Worm (Caenorhabditis elegans) whole organism, late embryonic: Measurements from ENCODE around the gene spp-13.

ENCODE experiments used
- C08G9.2 ChIP-seq: sonication (generic microtip); optimal IDR thresholded peaks from 2 replicates; lab custom pipeline; 2016; ENCODE audit warnings: mild to moderate bottlenecking, missing genetic modification characterization, moderate library complexity, missing compliant biosample characterization
- C38D4.7 ChIP-seq: fragments of 200-800 bp; sonication (Bioruptor generic); optimal IDR thresholded peaks from 2 replicates; lab custom pipeline; 2018; ENCODE audit warnings: mild to moderate bottlenecking, missing genetic modification characterization, moderate library complexity, missing compliant biosample characterization
- F13H6.1 ChIP-seq: sonication (generic microtip); optimal IDR thresholded peaks from 2 replicates; lab custom pipeline; 2016; ENCODE audit warnings: missing genetic modification characterization, missing compliant biosample characterization
- K09A11.1 ChIP-seq: sonication (generic microtip); optimal IDR thresholded peaks from 2 replicates; lab custom pipeline; 2017; ENCODE audit warnings: antibody characterized with exemption, mild to moderate bottlenecking, missing genetic modification characterization, missing compliant biosample characterization; ENCODE audit not compliant: insufficient read depth
- T23F11.4 ChIP-seq: fragments of 200-800 bp; sonication (Bioruptor generic); optimal IDR thresholded peaks from 2 replicates; lab custom pipeline; 2018; ENCODE audit warnings: mild to moderate bottlenecking, missing genetic modification characterization, missing compliant biosample characterization
- ahr-1 ChIP-seq: sonication (generic microtip); optimal IDR thresholded peaks from 2 replicates; lab custom pipeline; 2016; ENCODE audit warnings: missing genetic modification characterization, missing compliant biosample characterization
- ama-1 ChIP-seq: fragments of 150-350 bp; optimal IDR thresholded peaks from 2 replicates; lab custom pipeline; 2014
- ceh-14 ChIP-seq: sonication (generic microtip); optimal IDR thresholded peaks from 2 replicates; lab custom pipeline; 2016; ENCODE audit warnings: missing genotype, missing genetic modification characterization, missing compliant biosample characterization
- ceh-2 ChIP-seq: sonication (generic microtip); optimal IDR thresholded peaks from 2 replicates; lab custom pipeline; 2016; ENCODE audit warnings: missing genotype, missing genetic modification characterization, missing compliant biosample characterization
- ceh-30 ChIP-seq: fragments of 150-350 bp; optimal IDR thresholded peaks from 2 replicates; lab custom pipeline; 2014; ENCODE audit warnings: missing biosample characterization, missing genetic modification characterization
- ceh-31 ChIP-seq: sonication (generic microtip); optimal IDR thresholded peaks from 2 replicates; lab custom pipeline; 2016; ENCODE audit warnings: missing genetic modification characterization, missing compliant biosample characterization
- ceh-34 ChIP-seq: sonication (generic microtip); optimal IDR thresholded peaks from 2 replicates; lab custom pipeline; 2016; ENCODE audit warnings: mild to moderate bottlenecking, missing genetic modification characterization, missing compliant biosample characterization
- ceh-9 ChIP-seq: sonication (generic microtip); optimal IDR thresholded peaks from 2 replicates; lab custom pipeline; 2016; ENCODE audit warnings: mild to moderate bottlenecking, missing genetic modification characterization, inconsistent platforms, missing compliant biosample characterization
- che-1 ChIP-seq: sonication (generic microtip); optimal IDR thresholded peaks from 2 replicates; lab custom pipeline; 2016; ENCODE audit warnings: mild to moderate bottlenecking, missing genetic modification characterization, missing compliant biosample characterization
- dmd-4 ChIP-seq: sonication (generic microtip); optimal IDR thresholded peaks from 2 replicates; lab custom pipeline; 2016; ENCODE audit warnings: borderline replicate concordance, missing genetic modification characterization, missing compliant biosample characterization
- dve-1 ChIP-seq: sonication (generic microtip); optimal IDR thresholded peaks from 2 replicates; lab custom pipeline; 2017; ENCODE audit warnings: antibody characterized with exemption, mild to moderate bottlenecking, missing genetic modification characterization, missing compliant biosample characterization
- ets-4 ChIP-seq: sonication (generic microtip); optimal IDR thresholded peaks from 2 replicates; lab custom pipeline; 2016; ENCODE audit warnings: missing genetic modification characterization, missing compliant biosample characterization
- eyg-1 ChIP-seq: sonication (generic microtip); optimal IDR thresholded peaks from 2 replicates; lab custom pipeline; 2016; ENCODE audit warnings: missing genotype, missing genetic modification characterization, missing compliant biosample characterization
- fax-1 ChIP-seq: sonication (generic microtip); optimal IDR thresholded peaks from 2 replicates; lab custom pipeline; 2016; ENCODE audit warnings: missing genotype, missing genetic modification characterization, missing compliant biosample characterization
- fkh-10 ChIP-seq: fragments of 150-350 bp; optimal IDR thresholded peaks from 2 replicates; lab custom pipeline; 2014; ENCODE audit warnings: missing biosample characterization, missing genetic modification reagents, missing genetic modification characterization
- gmeb-2 ChIP-seq: sonication (generic microtip); optimal IDR thresholded peaks from 2 replicates; lab custom pipeline; 2016; ENCODE audit warnings: missing genetic modification characterization, inconsistent platforms, missing compliant biosample characterization
- hlh-13 ChIP-seq: fragments of 200-800 bp; sonication (Bioruptor generic); optimal IDR thresholded peaks from 2 replicates; lab custom pipeline; 2018; ENCODE audit warnings: mild to moderate bottlenecking, missing genetic modification characterization, missing compliant biosample characterization
- hlh-30 ChIP-seq: sonication (generic microtip); optimal IDR thresholded peaks from 2 replicates; lab custom pipeline; 2017; ENCODE audit warnings: antibody characterized with exemption, missing genetic modification characterization, missing compliant biosample characterization; ENCODE audit not compliant: insufficient read depth
- madf-2 ChIP-seq: sonication (generic microtip); optimal IDR thresholded peaks from 2 replicates; lab custom pipeline; 2017; ENCODE audit warnings: missing genetic modification characterization, missing compliant biosample characterization
- mec-3 ChIP-seq: sonication (generic microtip); optimal IDR thresholded peaks from 2 replicates; lab custom pipeline; 2016; ENCODE audit warnings: borderline replicate concordance, missing genetic modification characterization, missing compliant biosample characterization
- nhr-232 ChIP-seq: sonication (generic microtip); optimal IDR thresholded peaks from 2 replicates; lab custom pipeline; 2016; ENCODE audit warnings: missing genetic modification characterization, missing compliant biosample characterization
- npax-4 ChIP-seq: sonication (generic microtip); optimal IDR thresholded peaks from 2 replicates; lab custom pipeline; 2016; ENCODE audit warnings: missing genetic modification characterization, missing compliant biosample characterization
- pat-9 ChIP-seq: fragments of 200-800 bp; sonication (Bioruptor generic); optimal IDR thresholded peaks from 2 replicates; lab custom pipeline; 2018; ENCODE audit warnings: mild to moderate bottlenecking, missing genetic modification characterization, moderate library complexity, missing compliant biosample characterization
- pax-1 ChIP-seq: fragments of 150-350 bp; optimal IDR thresholded peaks from 2 replicates; lab custom pipeline; 2014; ENCODE audit warnings: missing biosample characterization, missing genetic modification characterization
- pha-2 ChIP-seq: sonication (generic microtip); optimal IDR thresholded peaks from 2 replicates; lab custom pipeline; 2017; ENCODE audit warnings: mild to moderate bottlenecking, missing genetic modification characterization, missing compliant biosample characterization
- pha-4 ChIP-seq: fragments of 150-350 bp; optimal IDR thresholded peaks from 2 replicates; lab custom pipeline; 2018; ENCODE audit warnings: missing biosample characterization, missing genetic modification reagents, missing genetic modification characterization
- pqm-1 ChIP-seq: sonication (generic microtip); optimal IDR thresholded peaks from 2 replicates; lab custom pipeline; 2016; ENCODE audit warnings: missing genetic modification characterization, missing compliant biosample characterization
- sdc-2 ChIP-seq: sonication (generic microtip); optimal IDR thresholded peaks from 2 replicates; lab custom pipeline; 2016; ENCODE audit warnings: missing genotype, missing genetic modification characterization, missing compliant biosample characterization
- tbx-7 ChIP-seq: sonication (generic microtip); optimal IDR thresholded peaks from 2 replicates; lab custom pipeline; 2016; ENCODE audit warnings: missing genotype, missing genetic modification characterization, missing compliant biosample characterization
- ttx-3 ChIP-seq: sonication (generic microtip); optimal IDR thresholded peaks from 2 replicates; lab custom pipeline; 2016; ENCODE audit warnings: missing genetic modification reagents, missing genetic modification characterization, missing compliant biosample characterization
- unc-3 ChIP-seq, 2 experiments: fragments of 200-800 bp in 1 of 2; sonication (Bioruptor generic) in 1 of 2; sonication (generic microtip) in 1 of 2; conservative IDR thresholded peaks in 1 of 2; optimal IDR thresholded peaks in 1 of 2; 2 replicates each; pipeline versions ENCODE4 v1.3.6 to Lab custom; 2016 to 2022; ENCODE audit warnings: missing compliant biosample characterization in 2 of 2, missing genetic modification characterization in 2 of 2, missing genetic modification reagents in 1 of 2
- unc-55 ChIP-seq: sonication (generic microtip); optimal IDR thresholded peaks from 2 replicates; lab custom pipeline; 2017; ENCODE audit warnings: missing biosample characterization, missing genetic modification reagents, missing genetic modification characterization
- zip-5 ChIP-seq: sonication (generic microtip); optimal IDR thresholded peaks from 2 replicates; lab custom pipeline; 2016; ENCODE audit warnings: missing genetic modification characterization, missing compliant biosample characterization
- ztf-16 ChIP-seq: sonication (generic microtip); optimal IDR thresholded peaks from 2 replicates; lab custom pipeline; 2017; ENCODE audit warnings: missing genetic modification characterization, missing compliant biosample characterization

The spp-13 gene

DNA sequence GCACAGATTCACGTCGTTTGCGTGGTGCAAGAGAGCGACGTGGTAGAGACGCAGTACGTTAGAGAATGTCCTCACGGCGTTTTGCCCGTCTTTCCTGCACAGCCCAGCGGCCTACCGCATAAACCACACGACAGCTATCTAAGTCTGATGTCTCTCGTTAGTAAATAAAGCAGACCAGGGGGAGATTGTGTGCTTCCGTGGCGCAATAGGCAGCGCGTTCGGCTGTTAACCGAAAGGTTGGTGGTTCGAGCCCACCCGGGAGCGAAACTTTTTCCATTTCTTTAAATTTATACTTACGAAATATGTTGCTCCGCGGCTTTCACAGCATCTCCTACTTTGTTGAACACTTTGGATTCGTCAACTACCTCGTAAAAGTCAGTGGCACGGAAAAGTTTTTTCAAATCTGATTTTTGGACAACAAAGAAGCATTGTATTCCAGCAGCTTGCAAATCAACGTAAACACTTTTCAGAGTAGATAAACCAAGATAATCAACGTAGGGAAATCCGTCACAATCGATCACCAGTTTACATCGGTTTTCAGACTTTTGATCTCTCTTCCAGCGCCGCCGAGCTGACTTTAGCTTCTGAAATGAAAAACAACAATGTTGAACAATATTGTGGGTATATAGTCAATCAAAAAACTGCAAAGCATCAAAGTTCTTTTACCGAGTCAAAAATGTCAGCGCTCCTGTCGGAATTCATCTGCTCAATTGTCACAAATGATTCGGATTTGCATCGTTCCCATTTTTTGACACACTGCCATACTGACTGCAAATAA is 13.8 kb downstream of the spp-13 start (continued):
- TF ChIP-seq hlh-13 (GFP tag; lab: Kevin White, UChicago) (peak; percentile 93), fax-1 (peak; percentile 90), K09A11.1 (tag; lab: Kevin White, UChicago) (peak; percentile 95), fkh-10 (GFP tag; lab: Kevin White, UChicago) (peak; percentile 59), pqm-1 (tag; lab: Kevin White, UChicago) (peak; percentile 88), ceh-34 (peak; percentile 98), ttx-3 (tag; lab: Kevin White, UChicago) (peak; percentile 93), ceh-30 (peak; percentile 85), pha-4 (tag; lab: Kevin White, UChicago) (no peak), unc-3 (GFP tag; conservative IDR thresholded peaks at IDR 0.05; lab: Robert Waterston, UW) (peak; percentile 96), unc-3 (tag; optimal IDR thresholded peaks at IDR 0.05; lab: Kevin White, UChicago) (peak; percentile 90), hlh-30 (tag; lab: Kevin White, UChicago) (peak; percentile 78), ama-1 (lab: Kevin White, UChicago) (no peak), che-1 (peak; percentile 93), ztf-16 (tag; lab: Kevin White, UChicago) (peak; percentile 97), gmeb-2 (tag; lab: Kevin White, UChicago) (peak; percentile 92), ceh-2 (tag; lab: Kevin White, UChicago) (peak; percentile 92), tbx-7 (tag; lab: Kevin White, UChicago) (peak; percentile 77), C38D4.7 (GFP tag; lab: Kevin White, UChicago) (peak; percentile 92), nhr-232 (tag; lab: Kevin White, UChicago) (peak; percentile 92), F13H6.1 (tag; lab: Kevin White, UChicago) (peak; percentile 94), pax-1 (tag; lab: Kevin White, UChicago) (no peak), T23F11.4 (GFP tag; lab: Kevin White, UChicago) (peak; percentile 96), zip-5 (tag; lab: Kevin White, UChicago) (peak; percentile 88), unc-55 (GFP tag; lab: Kevin White, UChicago) (peak; percentile 95), pha-2 (tag; lab: Kevin White, UChicago) (peak; percentile 95), ahr-1 (tag; lab: Kevin White, UChicago) (peak; percentile 93), C08G9.2 (peak; percentile 84), ets-4 (tag; lab: Kevin White, UChicago) (peak; percentile 87), mec-3 (peak; percentile 44), npax-4 (tag; lab: Kevin White, UChicago) (peak; percentile 91), ceh-14 (tag; lab: Kevin White, UChicago) (peak; percentile 96), ceh-31 (tag; lab: Kevin White, UChicago) (peak; percentile 95), sdc-2 (peak; percentile 95), dmd-4 (peak; percentile 93), ceh-9 (tag; lab: Kevin White, UChicago) (peak; percentile 92)
- TF ChIP-seq, all 69 proteins: peak for 65

- no peak for TF ChIP-seq C38D4.7 (GFP tag; lab: Kevin White, UChicago)
- TF ChIP-seq hlh-13 (GFP tag; lab: Kevin White, UChicago): no peak
- no peak for TF ChIP-seq ceh-31 (tag; lab: Kevin White, UChicago)
- TF ChIP-seq eyg-1 (tag; lab: Kevin White, UChicago): no peak
- no peak for TF ChIP-seq dve-1 (tag; lab: Kevin White, UChicago)
- no peak for TF ChIP-seq fax-1
- TF ChIP-seq pat-9 (tag; lab: Kevin White, UChicago): no peak
- TF ChIP-seq madf-2 (tag; lab: Kevin White, UChicago): no peak
- no peak for TF ChIP-seq unc-3 (GFP tag; conservative IDR thresholded peaks at IDR 0.05; lab: Robert Waterston, UW)
- TF ChIP-seq unc-3 (tag; optimal IDR thresholded peaks at IDR 0.05; lab: Kevin White, UChicago): no peak
These were observed 24.0 kb downstream of the spp-13 start for ce11 chrX:8394279-8394678.
